Worm (Caenorhabditis elegans) whole organism, L4 larva: ENCODE data around the gene ZK863.1.

Experiments used
- D1046.2 ChIP-seq: fragments of 200-800 bp; sonication (Bioruptor generic); IDR thresholded peaks from 2 replicates; pipeline ENCODE4 v1.3.6; 2022; ENCODE audit warnings: missing genetic modification characterization, missing compliant biosample characterization
- F37D6.2 ChIP-seq: sonication (generic microtip); optimal IDR thresholded peaks from 2 replicates; lab custom pipeline; 2016; ENCODE audit warnings: mild to moderate bottlenecking, missing genetic modification characterization, missing compliant biosample characterization
- ZK337.2 ChIP-seq: fragments of 200-800 bp; sonication (Bioruptor generic); IDR thresholded peaks from 2 replicates; pipeline ENCODE4 v1.3.6; 2022; ENCODE audit warnings: missing genetic modification reagents, missing genetic modification characterization, missing compliant biosample characterization
- aly-2 ChIP-seq: sonication (generic microtip); optimal IDR thresholded peaks from 2 replicates; lab custom pipeline; 2018; ENCODE audit warnings: missing biosample characterization, missing genetic modification characterization
- ceh-28 ChIP-seq: fragments of 150-350 bp; optimal IDR thresholded peaks from 2 replicates; lab custom pipeline; 2014; ENCODE audit warnings: missing biosample characterization, missing genetic modification reagents, missing genetic modification characterization
- daf-16 ChIP-seq, 3 experiments: sonication (generic microtip); optimal IDR thresholded peaks; 2 replicates each; lab custom pipeline; 2016 to 2017; ENCODE audit warnings: missing genetic modification characterization in 3 of 3, missing genetic modification reagents in 3 of 3, mild to moderate bottlenecking in 2 of 3, missing compliant biosample characterization in 2 of 3, missing biosample characterization in 1 of 3, moderate library complexity in 1 of 3
- mdl-1 ChIP-seq, 2 experiments: fragments of 150-350 bp in 1 of 2; sonication (generic microtip) in 1 of 2; optimal IDR thresholded peaks; 2 replicates each; lab custom pipeline; 2014 to 2017; ENCODE audit warnings: missing biosample characterization in 2 of 2, missing genetic modification characterization in 2 of 2
- spr-1 ChIP-seq: sonication (generic microtip); optimal IDR thresholded peaks from 2 replicates; lab custom pipeline; 2016; ENCODE audit warnings: mild to moderate bottlenecking, missing genetic modification characterization, missing compliant biosample characterization
- unc-39 ChIP-seq: sonication (generic microtip); optimal IDR thresholded peaks from 2 replicates; lab custom pipeline; 2017; ENCODE audit warnings: missing biosample characterization, missing genetic modification characterization

DNA sequence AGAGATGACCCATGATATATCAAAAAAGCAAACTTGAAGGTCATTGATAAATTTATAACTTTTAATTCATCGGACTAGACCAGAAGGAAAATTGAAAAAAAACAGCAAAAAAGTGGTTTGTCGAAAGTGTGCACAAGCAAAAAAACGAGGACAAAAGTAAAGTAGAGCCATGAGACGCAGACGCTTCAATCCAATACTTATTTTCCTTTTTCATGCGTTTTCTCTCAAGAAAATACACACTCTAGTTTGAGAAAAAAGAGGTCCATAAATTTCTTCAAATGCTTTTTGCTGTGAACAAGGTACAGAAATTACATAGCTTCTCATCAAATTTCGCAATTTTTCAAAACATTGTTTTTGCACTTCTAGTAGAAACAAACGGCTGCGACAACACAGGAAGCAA lies 8.9 kb downstream of the ZK863.1 start:
- no peak for TF ChIP-seq ceh-28 (tag; lab: Kevin White, UChicago)
- no peak for TF ChIP-seq ZK337.2 (GFP tag; lab: Robert Waterston, UW)
- TF ChIP-seq F37D6.2 (tag; lab: Kevin White, UChicago) = no peak
- TF ChIP-seq spr-1 = no peak
- TF ChIP-seq aly-2 (tag; lab: Kevin White, UChicago) = no peak
- no peak for TF ChIP-seq daf-16 (GFP tag; optimal IDR thresholded peaks at IDR 0.05; lab: Kevin White, UChicago)
- TF ChIP-seq daf-16 (tag; optimal IDR thresholded peaks at IDR 0.05; lab: Kevin White, UChicago) = no peak
- no peak for TF ChIP-seq D1046.2
- TF ChIP-seq mdl-1 (tag; optimal IDR thresholded peaks at IDR 0.05; lab: Kevin White, UChicago) = no peak
- TF ChIP-seq unc-39 = no peak
